Fruit fly (Drosophila melanogaster) whole organism, embryonic: ENCODE measurements around the gene Peritrophin-A.

ENCODE experiments used
- Atf3 ChIP-seq: fragments of 200-800 bp; sonication (Bioruptor generic); optimal IDR thresholded peaks from 3 replicates; lab custom pipeline; 2016; ENCODE audit warnings: missing biosample characterization, missing genetic modification characterization
- Atf6 ChIP-seq: fragments of 200-800 bp; sonication (Bioruptor generic); IDR thresholded peaks from 2 replicates; pipeline ENCODE4 v1.3.6; 2022; ENCODE audit warnings: missing biosample characterization, missing genetic modification characterization
- Bgb ChIP-seq: fragments of 200-800 bp; sonication (Bioruptor generic); IDR thresholded peaks from 2 replicates; pipeline ENCODE4 v1.3.6; 2022; ENCODE audit warnings: missing biosample characterization, missing genetic modification characterization; ENCODE audit not compliant: partially characterized antibody
- CG11723 ChIP-seq: fragments of 200-800 bp; sonication (Bioruptor generic); optimal IDR thresholded peaks from 2 replicates; lab custom pipeline; 2017; ENCODE audit warnings: missing biosample characterization, mild to moderate bottlenecking, missing genetic modification characterization
- CG13775 ChIP-seq: fragments of 200-800 bp; sonication (Bioruptor generic); optimal IDR thresholded peaks from 3 replicates; lab custom pipeline; 2017; ENCODE audit warnings: missing biosample characterization, mild to moderate bottlenecking, missing genetic modification characterization
- CG15601 ChIP-seq: fragments of 200-800 bp; sonication (Bioruptor generic); optimal IDR thresholded peaks from 3 replicates; lab custom pipeline; 2019; ENCODE audit warnings: missing biosample characterization, mild to moderate bottlenecking, missing genetic modification characterization, moderate library complexity
- CG18011 ChIP-seq: fragments of 200-800 bp; sonication (Bioruptor generic); optimal IDR thresholded peaks from 2 replicates; lab custom pipeline; 2017; ENCODE audit warnings: missing biosample characterization, missing genetic modification characterization, mild to moderate bottlenecking, moderate library complexity, missing genotype
- CG2120 ChIP-seq: fragments of 200-800 bp; sonication (Bioruptor generic); optimal IDR thresholded peaks from 3 replicates; lab custom pipeline; 2016; ENCODE audit warnings: missing biosample characterization, missing genetic modification characterization
- CG3065 ChIP-seq: fragments of 200-800 bp; sonication (Bioruptor generic); optimal IDR thresholded peaks from 2 replicates; lab custom pipeline; 2016; ENCODE audit warnings: missing biosample characterization, missing genetic modification characterization
- CG33213 ChIP-seq: fragments of 200-800 bp; sonication (Bioruptor generic); optimal IDR thresholded peaks from 3 replicates; lab custom pipeline; 2016; ENCODE audit warnings: missing biosample characterization, missing genetic modification characterization
- CG4707 ChIP-seq: fragments of 200-800 bp; sonication (Bioruptor generic); optimal IDR thresholded peaks from 2 replicates; lab custom pipeline; 2018; ENCODE audit warnings: missing biosample characterization, mild to moderate bottlenecking, missing genetic modification characterization, moderate library complexity
- CG6254 ChIP-seq: fragments of 200-800 bp; sonication (Bioruptor generic); optimal IDR thresholded peaks from 3 replicates; lab custom pipeline; 2017; ENCODE audit warnings: mild to moderate bottlenecking, missing biosample characterization, missing genetic modification reagents, missing genetic modification characterization
- CG6689 ChIP-seq: fragments of 200-800 bp; sonication (Bioruptor generic); IDR thresholded peaks from 2 replicates; pipeline ENCODE4 v1.3.6; 2022; ENCODE audit warnings: missing biosample characterization, missing genetic modification characterization
- CG6813 ChIP-seq: fragments of 200-800 bp; sonication (Bioruptor generic); optimal IDR thresholded peaks from 2 replicates; lab custom pipeline; 2017; ENCODE audit warnings: missing biosample characterization, missing genetic modification characterization, mild to moderate bottlenecking, moderate library complexity, missing genetic modification reagents
- CG7271 ChIP-seq: fragments of 200-800 bp; sonication (Bioruptor generic); optimal IDR thresholded peaks from 2 replicates; lab custom pipeline; 2018; ENCODE audit warnings: missing biosample characterization, mild to moderate bottlenecking, missing genetic modification characterization, moderate library complexity
- CG7987 ChIP-seq: fragments of 200-800 bp; sonication (Bioruptor generic); optimal IDR thresholded peaks from 2 replicates; lab custom pipeline; 2018; ENCODE audit warnings: missing biosample characterization, mild to moderate bottlenecking, missing genetic modification characterization, moderate library complexity
- CG9797 ChIP-seq: fragments of 200-800 bp; sonication (Bioruptor generic); optimal IDR thresholded peaks from 3 replicates; lab custom pipeline; 2018; ENCODE audit warnings: missing biosample characterization, mild to moderate bottlenecking, missing genetic modification characterization
- Doc3 ChIP-seq: fragments of 200-800 bp; sonication (Bioruptor generic); IDR thresholded peaks from 3 replicates; pipeline ENCODE4 v1.3.6; 2022; ENCODE audit warnings: missing biosample characterization, missing genetic modification characterization; ENCODE audit not compliant: partially characterized antibody
- Dp ChIP-seq: fragments of 200-800 bp; sonication (Bioruptor generic); optimal IDR thresholded peaks from 2 replicates; lab custom pipeline; 2018; ENCODE audit warnings: missing biosample characterization, mild to moderate bottlenecking, missing genetic modification characterization, moderate library complexity
- Ets97D ChIP-seq: fragments of 200-800 bp; sonication (Bioruptor generic); optimal IDR thresholded peaks from 3 replicates; lab custom pipeline; 2016; ENCODE audit warnings: missing biosample characterization, missing genetic modification characterization
- H15 ChIP-seq: fragments of 200-800 bp; sonication (Bioruptor generic); IDR thresholded peaks from 3 replicates; pipeline ENCODE4 v1.3.6; 2022; ENCODE audit warnings: missing biosample characterization, missing genetic modification characterization
- HLH3B ChIP-seq: fragments of 200-800 bp; sonication (Bioruptor generic); IDR thresholded peaks from 2 replicates; pipeline ENCODE4 v1.3.6; 2022; ENCODE audit warnings: missing biosample characterization, missing genetic modification characterization
- Mes4 ChIP-seq: fragments of 200-800 bp; sonication (Bioruptor generic); optimal IDR thresholded peaks from 2 replicates; lab custom pipeline; 2016; ENCODE audit warnings: missing biosample characterization, missing genetic modification characterization
- Neu2 ChIP-seq: fragments of 200-800 bp; sonication (Bioruptor generic); optimal IDR thresholded peaks from 3 replicates; lab custom pipeline; 2016; ENCODE audit warnings: missing biosample characterization, missing genetic modification characterization, borderline replicate concordance
- Side ChIP-seq: fragments of 200-800 bp; sonication (Bioruptor generic); optimal IDR thresholded peaks from 2 replicates; lab custom pipeline; 2016; ENCODE audit warnings: missing biosample characterization, missing genetic modification characterization
- Sin3A ChIP-seq: fragments of >200 bp; optimal IDR thresholded peaks from 2 replicates; lab custom pipeline; 2018
- Sox100B ChIP-seq: fragments of 200-800 bp; sonication (Bioruptor generic); optimal IDR thresholded peaks from 3 replicates; lab custom pipeline; 2018; ENCODE audit warnings: missing biosample characterization, mild to moderate bottlenecking, missing genetic modification characterization
- Stat92E ChIP-seq, 3 experiments: fragments of >200 bp in 2 of 3; fragments of 200-800 bp in 1 of 3; sonication (Bioruptor generic) in 1 of 3; optimal IDR thresholded peaks; 2 replicates each; lab custom pipeline; 2017 to 2019; ENCODE audit warnings: missing biosample characterization in 3 of 3, missing genetic modification characterization in 3 of 3, mild to moderate bottlenecking in 1 of 3, moderate library complexity in 1 of 3
- Tbp ChIP-seq: fragments of >200 bp; optimal IDR thresholded peaks from 2 replicates; lab custom pipeline; 2018; ENCODE audit warnings: missing biosample characterization, missing genetic modification characterization
- cato ChIP-seq: fragments of 200-800 bp; sonication (Bioruptor generic); optimal IDR thresholded peaks from 2 replicates; lab custom pipeline; 2016; ENCODE audit warnings: missing biosample characterization, missing genetic modification characterization, borderline replicate concordance
- chm ChIP-seq: fragments of 200-800 bp; sonication (Bioruptor generic); IDR thresholded peaks from 2 replicates; pipeline ENCODE4 v1.3.6; 2022; ENCODE audit warnings: missing biosample characterization, missing genetic modification characterization
- danr ChIP-seq: fragments of 200-800 bp; sonication (Bioruptor generic); IDR thresholded peaks from 2 replicates; pipeline ENCODE4 v1.3.6; 2022; ENCODE audit warnings: missing biosample characterization, missing genetic modification characterization
- esg ChIP-seq: fragments of 200-800 bp; sonication (Bioruptor generic); conservative IDR thresholded peaks from 2 replicates; pipeline ENCODE4 v1.3.6; 2022; ENCODE audit warnings: missing biosample characterization, missing genetic modification characterization
- eve ChIP-seq, 2 experiments: fragments of >200 bp; optimal IDR thresholded peaks; 2 replicates each; lab custom pipeline; 2017; ENCODE audit warnings: missing biosample characterization in 2 of 2, missing genetic modification characterization in 2 of 2
- fd3F ChIP-seq: fragments of 200-800 bp; sonication (Bioruptor generic); optimal IDR thresholded peaks from 2 replicates; lab custom pipeline; 2018; ENCODE audit warnings: missing biosample characterization, mild to moderate bottlenecking, missing genetic modification characterization, moderate library complexity
- gsb-n ChIP-seq: fragments of 200-800 bp; sonication (Bioruptor generic); optimal IDR thresholded peaks from 3 replicates; lab custom pipeline; 2018; ENCODE audit warnings: missing biosample characterization, mild to moderate bottlenecking, missing genetic modification characterization
- lmd ChIP-seq: fragments of 200-800 bp; sonication (Bioruptor generic); IDR thresholded peaks from 2 replicates; pipeline ENCODE4 v1.3.6; 2022; ENCODE audit warnings: missing biosample characterization, missing genetic modification characterization
- mld ChIP-seq: fragments of 200-800 bp; sonication (Bioruptor generic); IDR thresholded peaks from 3 replicates; pipeline ENCODE4 v1.3.6; 2022; ENCODE audit warnings: missing biosample characterization, missing genetic modification characterization; ENCODE audit not compliant: partially characterized antibody
- nerfin-2 ChIP-seq: fragments of 200-800 bp; sonication (Bioruptor generic); IDR thresholded peaks from 2 replicates; pipeline ENCODE4 v1.3.6; 2022; ENCODE audit warnings: missing biosample characterization, missing genetic modification characterization; ENCODE audit not compliant: partially characterized antibody
- oc ChIP-seq: fragments of 200-800 bp; sonication (Bioruptor generic); optimal IDR thresholded peaks from 2 replicates; lab custom pipeline; 2018; ENCODE audit warnings: missing biosample characterization, mild to moderate bottlenecking, missing genetic modification characterization, moderate library complexity
- p53 ChIP-seq: fragments of 200-800 bp; sonication (Bioruptor generic); optimal IDR thresholded peaks from 2 replicates; lab custom pipeline; 2016; ENCODE audit warnings: missing biosample characterization, missing genetic modification characterization
- pzg ChIP-seq: fragments of 200-800 bp; sonication (Bioruptor generic); optimal IDR thresholded peaks from 3 replicates; lab custom pipeline; 2018; ENCODE audit warnings: missing biosample characterization, mild to moderate bottlenecking, missing genetic modification characterization, moderate library complexity
- run ChIP-seq: fragments of 200-800 bp; sonication (Bioruptor generic); optimal IDR thresholded peaks from 3 replicates; lab custom pipeline; 2018; ENCODE audit warnings: missing biosample characterization, mild to moderate bottlenecking, missing genetic modification characterization
- sd ChIP-seq: fragments of 200-800 bp; sonication (Bioruptor generic); optimal IDR thresholded peaks from 3 replicates; lab custom pipeline; 2018; ENCODE audit warnings: missing biosample characterization, mild to moderate bottlenecking, missing genetic modification characterization, moderate library complexity
- stwl ChIP-seq: fragments of 200-800 bp; sonication (Bioruptor generic); optimal IDR thresholded peaks from 3 replicates; lab custom pipeline; 2018; ENCODE audit warnings: missing biosample characterization, mild to moderate bottlenecking, missing genetic modification characterization, moderate library complexity
- tll ChIP-seq, 2 experiments: fragments of 200-800 bp in 1 of 2; fragments of >200 bp in 1 of 2; sonication (Bioruptor generic) in 1 of 2; optimal IDR thresholded peaks; 2 replicates each; lab custom pipeline; 2017 to 2019; ENCODE audit warnings: missing biosample characterization in 2 of 2, missing genetic modification characterization in 2 of 2, mild to moderate bottlenecking in 1 of 2, moderate library complexity in 1 of 2
- unc-4 ChIP-seq: fragments of 200-800 bp; sonication (Bioruptor generic); IDR thresholded peaks from 2 replicates; pipeline ENCODE4 v1.3.6; 2022; ENCODE audit warnings: missing biosample characterization, missing genetic modification characterization; ENCODE audit not compliant: partially characterized antibody
- vfl ChIP-seq: fragments of 200-800 bp; sonication (Bioruptor generic); optimal IDR thresholded peaks from 2 replicates; lab custom pipeline; 2016; ENCODE audit warnings: missing biosample characterization, missing genetic modification characterization

The Peritrophin-A gene

DNA sequence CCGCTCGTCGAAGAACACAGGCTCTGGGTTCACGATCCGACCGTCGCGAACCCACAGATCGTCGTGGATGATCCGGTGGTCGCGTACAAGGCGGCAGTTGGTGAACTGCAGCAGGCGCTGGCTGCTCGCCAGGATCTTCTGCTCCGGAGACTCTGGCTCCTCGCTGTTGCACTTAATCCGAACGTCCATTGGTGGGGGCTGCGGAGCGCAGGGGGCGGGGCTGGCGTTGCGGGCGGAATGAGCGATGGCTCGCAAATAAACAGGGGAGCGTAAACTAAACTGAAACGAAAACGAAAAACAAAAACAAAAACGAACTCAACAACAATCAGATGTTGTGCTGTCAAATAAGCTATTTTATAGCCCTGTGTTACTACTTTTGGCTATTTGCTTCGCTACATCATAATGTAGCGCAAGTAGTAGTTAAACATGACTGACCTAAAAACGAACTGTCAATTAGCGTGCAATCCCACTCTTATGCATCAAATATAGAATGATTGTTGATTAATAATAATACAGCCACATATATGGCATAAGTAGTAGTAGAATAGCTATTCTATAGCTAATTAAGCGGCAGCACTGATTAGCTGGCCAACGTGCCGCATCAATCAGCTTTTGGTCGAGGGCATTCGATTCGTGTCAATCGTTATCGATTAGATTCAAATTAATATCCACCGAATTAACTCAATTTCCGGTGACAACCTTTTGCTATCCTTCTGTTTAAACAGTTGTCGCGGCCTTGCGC, 12.6 kb downstream of the Peritrophin-A start, which contains the start of gene CG17065 (continued):
- no peak for TF ChIP-seq CG7271 (tag; lab: Kevin White, UChicago)
- TF ChIP-seq CG11723 (GFP tag; lab: Kevin White, UChicago), result no peak
- no peak for TF ChIP-seq nerfin-2 (GFP tag; lab: Robert Waterston, UW)
- TF ChIP-seq vfl, result no peak
- peak; percentile 74 for TF ChIP-seq Sin3A (lab: Kevin White, UChicago)
- TF ChIP-seq danr, result no peak
- TF ChIP-seq eve (GFP tag; optimal IDR thresholded peaks at IDR 0.05; lab: Kevin White, UChicago), result no peak
- no peak for TF ChIP-seq esg (GFP tag; lab: Robert Waterston, UW)
- TF ChIP-seq cato (GFP tag; lab: Kevin White, UChicago), result no peak
- TF ChIP-seq Ets97D (GFP tag; lab: Kevin White, UChicago), result peak; percentile 96
- TF ChIP-seq Stat92E (GFP tag; optimal IDR thresholded peaks at IDR 0.05; lab: Kevin White, UChicago), result peak in 1 of 3 experiments; percentile 51
- TF ChIP-seq Atf3 (GFP tag; lab: Kevin White, UChicago), result no peak
- no peak for TF ChIP-seq Side (GFP tag; lab: Kevin White, UChicago)
- TF ChIP-seq p53 (GFP tag; lab: Kevin White, UChicago), result no peak
- no peak for TF ChIP-seq run (tag; lab: Kevin White, UChicago)
- peak; percentile 54 for TF ChIP-seq CG13775 (GFP tag; lab: Kevin White, UChicago)
- TF ChIP-seq CG18011 (GFP tag; lab: Kevin White, UChicago), result peak; percentile 97
- no peak for TF ChIP-seq CG3065 (GFP tag; lab: Kevin White, UChicago)
- TF ChIP-seq CG2120 (GFP tag; lab: Kevin White, UChicago), result peak; percentile 40
- TF ChIP-seq Bgb, result 0 out of 2 replicates have a peak, but pooled peaks have one; percentile 20
- no peak for TF ChIP-seq unc-4 (GFP tag; lab: Robert Waterston, UW)
- peak; percentile 24; the same call in 1 of the 2 replicates for TF ChIP-seq lmd
- no peak for TF ChIP-seq Mes4
- TF ChIP-seq Doc3 (GFP tag; lab: Robert Waterston, UW), result no peak
- TF ChIP-seq Sox100B (GFP tag; lab: Kevin White, UChicago), result no peak
- peak; percentile 11 for TF ChIP-seq Neu2 (GFP tag; lab: Kevin White, UChicago)
- no peak for TF ChIP-seq CG4707 (GFP tag; lab: Kevin White, UChicago)
- TF ChIP-seq fd3F (GFP tag; lab: Kevin White, UChicago), result no peak
- TF ChIP-seq CG6254 (GFP tag; lab: Kevin White, UChicago), result no peak
- TF ChIP-seq Tbp, result peak; percentile 23
- TF ChIP-seq Dp (GFP tag; lab: Kevin White, UChicago), result peak; percentile 81
- peak in 1 of 2 experiments; percentile 92 for TF ChIP-seq tll (GFP tag; optimal IDR thresholded peaks at IDR 0.05; lab: Kevin White, UChicago)
- TF ChIP-seq oc (tag; lab: Kevin White, UChicago), result no peak
- no peak for TF ChIP-seq sd (tag; lab: Kevin White, UChicago)
- no peak; the same call in 2 of the 3 replicates for TF ChIP-seq mld (GFP tag; lab: Robert Waterston, UW)
- no peak for TF ChIP-seq CG15601 (tag; lab: Kevin White, UChicago)
- TF ChIP-seq chm (GFP tag; lab: Robert Waterston, UW), result no peak
- TF ChIP-seq H15 (GFP tag; lab: Robert Waterston, UW), result no peak
- peak; percentile 20 for TF ChIP-seq CG33213
- TF ChIP-seq HLH3B (GFP tag; lab: Robert Waterston, UW), result no peak
- TF ChIP-seq CG6813, result no peak
- TF ChIP-seq Atf6, result no peak
- TF ChIP-seq gsb-n (tag; lab: Kevin White, UChicago), result no peak
- no peak for TF ChIP-seq CG6689 (GFP tag; lab: Robert Waterston, UW)
- TF ChIP-seq pzg (GFP tag; lab: Kevin White, UChicago), result peak; percentile 70
- peak; percentile 15 for TF ChIP-seq CG9797 (GFP tag; lab: Kevin White, UChicago)
- peak; percentile 85 for TF ChIP-seq stwl (tag; lab: Kevin White, UChicago)
- no peak for TF ChIP-seq CG7987
